Worm (Caenorhabditis elegans) whole organism, L1 larva: ENCODE measurements around the gene F52B11.5.

Source experiments
- C16A3.4 ChIP-seq: fragments of 150-350 bp; optimal IDR thresholded peaks from 2 replicates; lab custom pipeline; 2014; ENCODE audit warnings: missing biosample characterization, missing genetic modification characterization
- C34B4.2 ChIP-seq: sonication (generic microtip); optimal IDR thresholded peaks from 2 replicates; lab custom pipeline; 2017; ENCODE audit warnings: mild to moderate bottlenecking, missing genetic modification characterization, missing compliant biosample characterization
- elt-2 ChIP-seq: sonication (generic microtip); optimal IDR thresholded peaks from 2 replicates; lab custom pipeline; 2016; ENCODE audit warnings: missing genetic modification characterization, mild to moderate bottlenecking, inconsistent platforms, missing compliant biosample characterization, missing genetic modification reagents
- fkh-4 ChIP-seq: sonication (generic microtip); optimal IDR thresholded peaks from 2 replicates; lab custom pipeline; 2016; ENCODE audit warnings: missing compliant biosample characterization, missing genetic modification characterization, borderline replicate concordance
- irx-1 ChIP-seq: sonication (generic microtip); optimal IDR thresholded peaks from 2 replicates; lab custom pipeline; 2016; ENCODE audit warnings: missing genetic modification characterization, missing compliant biosample characterization
- isw-1 ChIP-seq: fragments of 200-800 bp; sonication (Bioruptor generic); IDR thresholded peaks from 2 replicates; pipeline ENCODE4 v1.3.6; 2022; ENCODE audit warnings: missing genetic modification characterization, missing compliant biosample characterization
- nhr-11 ChIP-seq: fragments of 150-350 bp; optimal IDR thresholded peaks from 2 replicates; lab custom pipeline; 2014; ENCODE audit warnings: missing biosample characterization, missing genetic modification characterization
- nhr-28 ChIP-seq: fragments of 150-350 bp; optimal IDR thresholded peaks from 2 replicates; lab custom pipeline; 2014; ENCODE audit warnings: missing biosample characterization, missing genetic modification characterization
- nhr-76 ChIP-seq: sonication (generic microtip); optimal IDR thresholded peaks from 2 replicates; lab custom pipeline; 2017; ENCODE audit warnings: missing biosample characterization, missing genetic modification characterization
- unc-130 ChIP-seq: fragments of 150-350 bp; optimal IDR thresholded peaks from 2 replicates; lab custom pipeline; 2017; ENCODE audit warnings: missing biosample characterization, missing genetic modification characterization, inconsistent platforms
- unc-86 ChIP-seq: sonication (generic microtip); optimal IDR thresholded peaks from 2 replicates; lab custom pipeline; 2016; ENCODE audit warnings: missing genetic modification characterization, missing compliant biosample characterization
- vab-15 ChIP-seq: sonication (generic microtip); optimal IDR thresholded peaks from 2 replicates; lab custom pipeline; 2017; ENCODE audit warnings: missing genotype, mild to moderate bottlenecking, missing genetic modification characterization, missing compliant biosample characterization
- ztf-4 ChIP-seq: fragments of 150-350 bp; optimal IDR thresholded peaks from 2 replicates; lab custom pipeline; 2014; ENCODE audit warnings: missing biosample characterization, missing genetic modification characterization

DNA sequence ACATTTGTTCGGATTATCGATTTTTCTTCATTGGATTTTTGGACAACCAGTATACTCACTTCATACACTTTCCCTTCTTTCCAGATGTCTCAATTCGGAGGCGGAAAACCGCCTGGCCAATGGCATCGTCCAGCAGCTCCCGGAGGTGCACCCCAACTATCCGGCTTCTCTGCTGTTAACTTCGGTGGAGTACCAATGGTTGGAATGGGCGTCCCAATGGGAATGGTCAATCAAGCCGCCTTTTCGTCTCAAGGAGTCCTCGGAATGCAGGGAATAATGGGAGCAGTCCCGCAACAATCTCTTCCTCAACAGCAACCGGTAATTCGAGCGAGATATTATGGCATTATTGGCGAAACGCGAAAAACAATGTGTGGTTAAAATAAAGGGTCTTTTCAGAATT is 31.6 kb downstream of the F52B11.5 start, which contains the start of gene ccar-1:
- TF ChIP-seq nhr-11 (no peak), isw-1 (GFP tag; lab: Robert Waterston, UW) (no peak), irx-1 (tag; lab: Kevin White, UChicago) (no peak), nhr-76 (tag; lab: Kevin White, UChicago) (no peak), C34B4.2 (tag; lab: Kevin White, UChicago) (no peak), fkh-4 (tag; lab: Kevin White, UChicago) (no peak), vab-15 (tag; lab: Kevin White, UChicago) (no peak), unc-86 (tag; lab: Kevin White, UChicago) (no peak), elt-2 (no peak), ztf-4 (tag; lab: Kevin White, UChicago) (no peak), C16A3.4 (no peak), nhr-28 (no peak), unc-130 (tag; lab: Kevin White, UChicago) (no peak)
